Worm (Caenorhabditis elegans): ENCODE data around the gene ran-2.

ce11 chrIII:7911621-7912020, 21.7 kb upstream of the ran-2 start, which contains the start of gene ZK688.7:
- TF ChIP-seq nhr-76 (tag; optimal IDR thresholded peaks at IDR 0.05) (no peak), nfya-1 (tag; optimal IDR thresholded peaks at IDR 0.05; ENCODE audit: insufficient read depth) (peak; percentile 28), tbx-2 (tag; optimal IDR thresholded peaks at IDR 0.05) (no peak), R02D3.7 (tag; optimal IDR thresholded peaks at IDR 0.05) (no peak), lin-39 (tag; optimal IDR thresholded peaks at IDR 0.05) (no peak), unc-62 (GFP tag; optimal IDR thresholded peaks at IDR 0.05) (no peak), nhr-11 (tag; optimal IDR thresholded peaks at IDR 0.05) (no peak), nhr-77 (tag; optimal IDR thresholded peaks at IDR 0.05) (no peak), ama-1 (optimal IDR thresholded peaks at IDR 0.05) (no peak), egl-27 (tag; optimal IDR thresholded peaks at IDR 0.05) (no peak), daf-12 (tag; optimal IDR thresholded peaks at IDR 0.05) (no peak), ZK546.5 (tag; optimal IDR thresholded peaks at IDR 0.05) (no peak), zag-1 (tag; optimal IDR thresholded peaks at IDR 0.05) (no peak)
